Worm (Caenorhabditis elegans) whole organism, early embryonic: ENCODE data around the gene B0281.5.
A peak's percentile ranks its signal among the peaks of the same experiment; 100 is the strongest.

Experiments
- B0310.2 ChIP-seq: sonication (generic microtip); optimal IDR thresholded peaks from 2 replicates; lab custom pipeline; 2016; ENCODE audit warnings: mild to moderate bottlenecking, missing genetic modification characterization, missing compliant biosample characterization
- F13C5.2 ChIP-seq: sonication (generic microtip); optimal IDR thresholded peaks from 2 replicates; lab custom pipeline; 2017; ENCODE audit warnings: mild to moderate bottlenecking, missing genetic modification characterization, inconsistent platforms, missing compliant biosample characterization
- aly-1 ChIP-seq: sonication (generic microtip); optimal IDR thresholded peaks from 2 replicates; lab custom pipeline; 2016; ENCODE audit warnings: missing genetic modification characterization, missing compliant biosample characterization
- ama-1 ChIP-seq: fragments of 150-350 bp; optimal IDR thresholded peaks from 2 replicates; lab custom pipeline; 2014
- ceh-13 ChIP-seq: fragments of 200-800 bp; sonication (Bioruptor generic); optimal IDR thresholded peaks from 2 replicates; lab custom pipeline; 2018; ENCODE audit warnings: mild to moderate bottlenecking, missing genetic modification characterization, missing compliant biosample characterization
- ceh-36 ChIP-seq: sonication (generic microtip); optimal IDR thresholded peaks from 2 replicates; lab custom pipeline; 2016; ENCODE audit warnings: missing genetic modification characterization, inconsistent platforms, missing compliant biosample characterization
- ets-7 ChIP-seq: sonication (generic microtip); optimal IDR thresholded peaks from 2 replicates; lab custom pipeline; 2016; ENCODE audit warnings: missing genotype, missing genetic modification characterization, missing compliant biosample characterization
- flt-1 ChIP-seq: fragments of 200-800 bp; sonication (Bioruptor generic); IDR thresholded peaks from 2 replicates; pipeline ENCODE4 v1.3.6; 2022; ENCODE audit warnings: missing genetic modification characterization, missing compliant biosample characterization
- hmbx-1 ChIP-seq: sonication (generic microtip); optimal IDR thresholded peaks from 2 replicates; lab custom pipeline; 2016; ENCODE audit warnings: mild to moderate bottlenecking, missing genetic modification characterization, missing compliant biosample characterization
- hmg-4 ChIP-seq: fragments of 200-800 bp; sonication (Bioruptor generic); optimal IDR thresholded peaks from 2 replicates; lab custom pipeline; 2018; ENCODE audit warnings: mild to moderate bottlenecking, missing genetic modification characterization, missing compliant biosample characterization
- hnd-1 ChIP-seq: sonication (generic microtip); optimal IDR thresholded peaks from 2 replicates; lab custom pipeline; 2016; ENCODE audit warnings: missing genetic modification characterization, missing compliant biosample characterization
- pes-1 ChIP-seq: fragments of 200-800 bp; sonication (Bioruptor generic); IDR thresholded peaks from 2 replicates; pipeline ENCODE4 v1.3.6; 2022; ENCODE audit warnings: missing genetic modification reagents, missing genetic modification characterization, missing compliant biosample characterization
- scrt-1 ChIP-seq: fragments of 200-800 bp; sonication (Bioruptor generic); IDR thresholded peaks from 2 replicates; pipeline ENCODE4 v1.3.6; 2022; ENCODE audit warnings: missing genetic modification characterization, missing compliant biosample characterization
- sea-1 ChIP-seq: fragments of 200-800 bp; sonication (Bioruptor generic); conservative IDR thresholded peaks from 2 replicates; pipeline ENCODE4 v1.3.6; 2022; ENCODE audit warnings: missing genetic modification characterization, missing compliant biosample characterization
- tbx-11 ChIP-seq: fragments of 200-800 bp; sonication (Bioruptor generic); IDR thresholded peaks from 2 replicates; pipeline ENCODE4 v1.3.6; 2022; ENCODE audit warnings: missing genetic modification characterization, missing compliant biosample characterization
- tbx-37 ChIP-seq: fragments of 200-800 bp; sonication (Bioruptor generic); conservative IDR thresholded peaks from 2 replicates; pipeline ENCODE4 v1.3.6; 2022; ENCODE audit warnings: missing genetic modification reagents, missing genetic modification characterization, missing compliant biosample characterization
- tra-4 ChIP-seq: sonication (generic microtip); optimal IDR thresholded peaks from 2 replicates; lab custom pipeline; 2017; ENCODE audit warnings: missing genetic modification characterization, missing compliant biosample characterization

Gene B0281.5

DNA sequence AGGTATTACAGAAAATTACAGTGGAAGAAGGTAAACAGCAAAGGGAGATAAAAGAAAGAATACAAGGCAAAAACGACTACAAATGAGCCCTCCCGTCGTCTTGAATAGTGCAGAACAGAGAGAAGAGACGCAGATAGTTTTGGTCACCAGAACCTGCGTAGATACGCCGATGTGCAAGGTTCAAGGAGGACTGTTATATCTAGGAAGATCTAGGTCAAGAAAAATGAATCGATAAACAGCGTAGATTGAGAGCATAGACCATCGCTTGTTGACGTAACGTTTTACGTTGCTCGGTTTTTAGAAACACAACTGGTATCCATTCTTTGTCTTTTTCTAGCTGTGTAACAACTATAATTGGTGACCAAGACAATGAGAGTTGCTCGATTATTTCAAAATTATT lies at the start of gene B0281.5:
Gene B0281.5, minus strand, starts transcription at position 101 of the 400 bp plus-strand sequence.
- TF ChIP-seq tbx-11 (no peak), hmbx-1 (no peak), F13C5.2 (no peak), ama-1 (lab: Kevin White, UChicago) (no peak), ceh-13 (GFP tag; lab: Kevin White, UChicago) (no peak), aly-1 (tag; lab: Kevin White, UChicago) (no peak), sea-1 (GFP tag; lab: Robert Waterston, UW) (no peak), B0310.2 (tag; lab: Kevin White, UChicago) (no peak), tra-4 (tag; lab: Kevin White, UChicago) (no peak), pes-1 (GFP tag; lab: Robert Waterston, UW) (no peak), scrt-1 (GFP tag; lab: Robert Waterston, UW) (no peak)

DNA sequence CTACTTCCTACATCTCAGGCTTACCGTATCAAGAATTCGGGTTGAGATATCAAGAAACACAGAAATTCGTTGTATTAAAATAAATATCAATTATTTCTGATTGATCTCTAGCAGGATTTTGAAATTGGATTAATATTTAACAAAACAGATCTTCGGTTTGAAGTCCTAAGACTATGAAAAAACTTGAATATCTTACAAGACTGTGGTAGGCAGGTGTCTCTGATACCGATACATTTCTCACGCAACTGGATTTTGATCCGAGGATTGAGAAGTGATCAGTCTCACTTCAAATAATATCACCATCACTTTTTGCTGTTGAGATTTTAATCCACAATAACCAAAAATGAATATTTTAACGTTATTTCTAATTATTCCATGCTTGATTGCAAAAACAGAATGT lies 45.9 kb upstream of the B0281.5 start, which contains the start of gene F43C11.4:
Gene F43C11.4, plus strand, starts transcription at position 301 of the 400 bp plus-strand sequence.
- TF ChIP-seq ceh-13 (GFP tag; lab: Kevin White, UChicago) (no peak), ets-7 (tag; lab: Kevin White, UChicago) (no peak), pes-1 (GFP tag; lab: Robert Waterston, UW) (no peak), sea-1 (GFP tag; lab: Robert Waterston, UW) (no peak), F13C5.2 (no peak), ama-1 (lab: Kevin White, UChicago) (no peak), aly-1 (tag; lab: Kevin White, UChicago) (no peak), hmbx-1 (no peak), hmg-4 (GFP tag; lab: Kevin White, UChicago) (no peak), tra-4 (tag; lab: Kevin White, UChicago) (no peak), hnd-1 (tag; lab: Kevin White, UChicago) (no peak), scrt-1 (GFP tag; lab: Robert Waterston, UW) (no peak)

DNA sequence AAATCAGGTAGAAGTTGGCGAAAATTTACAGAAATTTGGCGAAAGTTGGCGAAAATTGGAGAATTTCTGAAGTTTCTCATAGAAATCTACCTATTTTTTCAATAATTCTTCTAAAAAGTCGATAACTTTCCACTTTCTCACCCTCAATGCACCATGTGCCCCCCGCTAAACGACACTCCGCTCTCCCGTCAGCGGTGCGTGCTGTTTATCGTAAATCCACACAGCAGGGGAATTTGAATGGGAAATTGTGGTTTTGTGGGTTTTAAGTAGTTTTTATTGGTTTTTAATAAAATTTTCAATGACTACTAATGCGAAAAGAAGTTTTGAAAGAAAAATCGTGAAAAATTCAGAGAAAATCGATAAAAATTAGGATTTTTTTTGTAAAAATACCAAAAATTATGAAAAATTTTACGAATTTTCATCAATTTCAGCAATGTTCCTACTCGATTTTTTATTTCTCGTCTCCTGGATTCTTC lies 41.3 kb upstream of the B0281.5 start, which contains the start of gene F43C11.6:
Gene F43C11.6, plus strand, starts transcription at position 426 of the 476 bp plus-strand sequence.
- TF ChIP-seq ama-1 (lab: Kevin White, UChicago) (no peak), B0310.2 (tag; lab: Kevin White, UChicago) (no peak), sea-1 (GFP tag; lab: Robert Waterston, UW) (no peak), ceh-13 (GFP tag; lab: Kevin White, UChicago) (no peak), scrt-1 (GFP tag; lab: Robert Waterston, UW) (no peak), F13C5.2 (no peak), tbx-37 (GFP tag; lab: Robert Waterston, UW) (no peak), hmg-4 (GFP tag; lab: Kevin White, UChicago) (no peak), pes-1 (GFP tag; lab: Robert Waterston, UW) (no peak), tbx-11 (no peak), aly-1 (tag; lab: Kevin White, UChicago) (no peak), hnd-1 (tag; lab: Kevin White, UChicago) (no peak), flt-1 (GFP tag; lab: Robert Waterston, UW) (no peak), ets-7 (tag; lab: Kevin White, UChicago) (no peak), ceh-36 (tag; lab: Kevin White, UChicago) (no peak), hmbx-1 (no peak), tra-4 (tag; lab: Kevin White, UChicago) (no peak)

DNA sequence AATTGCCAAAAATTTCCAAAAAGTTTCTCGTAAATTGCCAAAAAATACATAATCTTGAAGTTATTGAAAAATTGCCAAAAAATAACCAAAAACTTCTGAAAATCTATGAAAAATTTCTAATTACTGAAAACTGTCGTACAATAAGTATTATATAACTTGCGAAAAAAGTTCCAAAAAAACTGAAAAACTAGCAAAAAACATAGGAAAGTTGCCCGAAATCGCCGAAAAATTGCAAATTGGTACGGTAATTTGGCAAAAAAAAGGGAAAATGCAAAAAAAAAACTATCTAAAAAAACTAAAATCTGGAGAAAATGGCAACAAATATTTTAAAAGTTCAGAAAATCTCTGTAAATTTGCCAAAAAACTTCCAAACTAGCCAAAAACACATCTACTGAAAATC lies 40.8 kb upstream of the B0281.5 start, which contains the start of gene enri-1:
Gene enri-1, minus strand, starts transcription at position 101 of the 400 bp plus-strand sequence.
- TF ChIP-seq tbx-37 (GFP tag; lab: Robert Waterston, UW) (no peak), ama-1 (lab: Kevin White, UChicago) (no peak), scrt-1 (GFP tag; lab: Robert Waterston, UW) (no peak), hmg-4 (GFP tag; lab: Kevin White, UChicago) (no peak), B0310.2 (tag; lab: Kevin White, UChicago) (no peak)

DNA sequence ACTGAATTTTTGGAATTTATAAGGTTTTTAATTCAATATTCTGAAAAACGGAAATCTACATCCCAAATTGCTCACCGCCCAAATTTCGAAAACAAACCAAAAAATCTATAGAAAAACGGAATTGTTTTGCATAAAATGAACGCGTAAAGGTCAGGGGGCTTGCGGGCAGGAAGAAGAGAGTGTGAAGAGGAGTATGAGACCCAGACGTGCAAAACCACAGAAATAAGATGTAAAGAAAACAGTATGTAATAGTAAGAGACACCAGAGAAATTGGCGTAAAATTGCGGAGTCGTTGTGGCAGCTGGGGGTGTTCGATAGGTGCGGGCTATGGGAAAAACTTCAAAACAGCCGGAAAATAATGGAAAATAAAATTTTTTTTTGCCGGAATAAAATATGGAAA lies 40.2 kb upstream of the B0281.5 start:
- TF ChIP-seq tbx-11, result no peak
- TF ChIP-seq F13C5.2, result peak; percentile 15

DNA sequence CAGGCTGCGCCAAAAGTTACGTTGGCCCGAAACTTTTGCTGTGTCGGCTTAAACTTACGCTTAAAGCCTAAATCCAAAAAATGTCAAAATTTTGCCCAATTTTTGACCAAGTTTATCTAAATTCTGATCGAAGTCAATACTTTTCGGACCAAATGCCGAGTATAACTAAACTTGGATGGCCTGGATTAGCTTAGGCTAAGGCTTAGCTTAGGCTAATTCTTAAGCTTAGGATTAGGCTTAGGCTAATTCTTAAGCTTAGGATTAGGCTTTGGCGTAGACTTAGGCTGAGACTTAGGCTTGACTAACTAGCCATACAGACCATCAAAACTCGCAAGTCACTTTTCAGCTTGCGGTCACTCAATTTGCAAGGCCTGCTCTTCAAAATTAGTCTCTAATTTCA lies 35.4 kb upstream of the B0281.5 start:
- TF ChIP-seq tbx-37 (GFP tag; lab: Robert Waterston, UW) (no peak), scrt-1 (GFP tag; lab: Robert Waterston, UW) (no peak), hmg-4 (GFP tag; lab: Kevin White, UChicago) (no peak), ceh-36 (tag; lab: Kevin White, UChicago) (peak; percentile 71), B0310.2 (tag; lab: Kevin White, UChicago) (no peak), aly-1 (tag; lab: Kevin White, UChicago) (no peak), tbx-11 (no peak), flt-1 (GFP tag; lab: Robert Waterston, UW) (no peak)

DNA sequence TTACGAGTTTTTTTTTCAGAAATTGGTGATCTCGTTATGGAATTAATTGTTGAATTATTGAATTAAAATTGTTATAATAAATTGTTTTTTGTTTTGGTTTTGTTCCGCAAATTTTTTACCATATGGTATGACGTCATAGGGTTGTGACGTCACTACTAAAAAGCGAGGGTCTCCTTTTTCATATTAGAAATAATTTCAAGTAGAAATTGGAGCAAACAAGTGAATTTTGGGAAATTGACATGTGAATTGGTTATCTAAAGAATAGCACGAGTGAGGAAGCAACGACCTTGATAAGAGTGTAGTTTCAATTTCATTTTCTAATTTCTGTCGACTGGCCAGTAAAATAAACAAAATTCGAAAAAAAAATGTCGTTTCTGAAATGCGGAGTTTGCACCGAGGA lies 34.8 kb upstream of the B0281.5 start, which contains the start of gene F43C11.7:
Gene F43C11.7, plus strand, starts transcription at position 326 of the 400 bp plus-strand sequence.
- no peak for TF ChIP-seq F13C5.2
- TF ChIP-seq ets-7 (tag; lab: Kevin White, UChicago), result no peak
- no peak for TF ChIP-seq flt-1 (GFP tag; lab: Robert Waterston, UW)
- TF ChIP-seq tbx-37 (GFP tag; lab: Robert Waterston, UW), result no peak
- TF ChIP-seq aly-1 (tag; lab: Kevin White, UChicago), result no peak
- TF ChIP-seq hmbx-1, result no peak
- TF ChIP-seq hnd-1 (tag; lab: Kevin White, UChicago), result no peak
- no peak for TF ChIP-seq ceh-36 (tag; lab: Kevin White, UChicago)
- TF ChIP-seq hmg-4 (GFP tag; lab: Kevin White, UChicago), result no peak
- TF ChIP-seq scrt-1 (GFP tag; lab: Robert Waterston, UW), result no peak
- TF ChIP-seq B0310.2 (tag; lab: Kevin White, UChicago), result no peak
- no peak for TF ChIP-seq pes-1 (GFP tag; lab: Robert Waterston, UW)
- no peak for TF ChIP-seq tra-4 (tag; lab: Kevin White, UChicago)
- no peak for TF ChIP-seq tbx-11
- no peak for TF ChIP-seq ceh-13 (GFP tag; lab: Kevin White, UChicago)
- no peak for TF ChIP-seq sea-1 (GFP tag; lab: Robert Waterston, UW)
- no peak for TF ChIP-seq ama-1 (lab: Kevin White, UChicago)
